Worm (Caenorhabditis elegans) whole organism, young adult: ENCODE measurements around the gene bgal-1.

Experiments used
- B0261.1 ChIP-seq: sonication (generic microtip); optimal IDR thresholded peaks from 2 replicates; lab custom pipeline; 2016; ENCODE audit warnings: mild to moderate bottlenecking, missing genetic modification characterization, moderate library complexity, missing compliant biosample characterization
- B0336.3 ChIP-seq: fragments of 200-800 bp; sonication (Bioruptor generic); IDR thresholded peaks from 2 replicates; pipeline ENCODE4 v1.3.6; 2022; ENCODE audit warnings: missing genetic modification characterization, missing compliant biosample characterization
- C17E4.6 ChIP-seq: fragments of 200-800 bp; sonication (Bioruptor generic); IDR thresholded peaks from 2 replicates; pipeline ENCODE4 v1.3.6; 2022; ENCODE audit warnings: missing genetic modification reagents, missing genetic modification characterization, missing compliant biosample characterization
- D2030.7 ChIP-seq: fragments of 200-800 bp; sonication (Bioruptor generic); IDR thresholded peaks from 2 replicates; pipeline ENCODE4 v1.3.6; 2022; ENCODE audit warnings: missing genetic modification reagents, missing genetic modification characterization, missing compliant biosample characterization
- F22D6.2 ChIP-seq: sonication (generic microtip); optimal IDR thresholded peaks from 2 replicates; lab custom pipeline; 2016; ENCODE audit warnings: mild to moderate bottlenecking, missing genetic modification characterization, missing compliant biosample characterization
- F23B12.7 ChIP-seq: sonication (generic microtip); optimal IDR thresholded peaks from 2 replicates; lab custom pipeline; 2017; ENCODE audit warnings: missing genetic modification characterization, mild to moderate bottlenecking, missing compliant biosample characterization, antibody characterized with exemption, moderate library complexity; ENCODE audit not compliant: insufficient read depth
- F49E8.2 ChIP-seq: sonication (generic microtip); optimal IDR thresholded peaks from 3 replicates; lab custom pipeline; 2017; ENCODE audit warnings: missing genetic modification characterization, mild to moderate bottlenecking, missing compliant biosample characterization, antibody characterized with exemption, moderate library complexity; ENCODE audit not compliant: insufficient read depth
- F52B5.7 ChIP-seq: sonication (generic microtip); optimal IDR thresholded peaks from 2 replicates; lab custom pipeline; 2016; ENCODE audit warnings: mild to moderate bottlenecking, missing genetic modification characterization, missing compliant biosample characterization
- F55B11.4 ChIP-seq: sonication (generic microtip); optimal IDR thresholded peaks from 2 replicates; lab custom pipeline; 2016; ENCODE audit warnings: missing compliant biosample characterization, missing genetic modification characterization, borderline replicate concordance; ENCODE audit not compliant: insufficient read depth
- F57A8.1 ChIP-seq: fragments of 200-800 bp; sonication (Bioruptor generic); optimal IDR thresholded peaks from 2 replicates; lab custom pipeline; 2018; ENCODE audit warnings: mild to moderate bottlenecking, missing genetic modification characterization, moderate library complexity, missing compliant biosample characterization
- F57C9.4 ChIP-seq: sonication (generic microtip); optimal IDR thresholded peaks from 2 replicates; lab custom pipeline; 2017; ENCODE audit warnings: mild to moderate bottlenecking, missing genetic modification characterization, missing compliant biosample characterization
- K11D2.4 ChIP-seq: fragments of 200-800 bp; sonication (Bioruptor generic); IDR thresholded peaks from 2 replicates; pipeline ENCODE4 v1.3.6; 2022; ENCODE audit warnings: missing genetic modification reagents, missing genetic modification characterization, missing compliant biosample characterization
- K12H6.12 ChIP-seq: fragments of 200-800 bp; sonication (Bioruptor generic); optimal IDR thresholded peaks from 2 replicates; lab custom pipeline; 2018; ENCODE audit warnings: mild to moderate bottlenecking, missing genetic modification characterization, missing compliant biosample characterization
- Y53F4B.3 ChIP-seq: fragments of 200-800 bp; sonication (Bioruptor generic); IDR thresholded peaks from 2 replicates; pipeline ENCODE4 v1.3.6; 2022; ENCODE audit warnings: missing genetic modification reagents, missing genetic modification characterization, missing compliant biosample characterization
- akir-1 ChIP-seq: fragments of 200-800 bp; sonication (Bioruptor generic); optimal IDR thresholded peaks from 2 replicates; lab custom pipeline; 2018; ENCODE audit warnings: mild to moderate bottlenecking, missing genetic modification characterization, moderate library complexity, missing compliant biosample characterization
- aptf-3 ChIP-seq: fragments of 200-800 bp; sonication (Bioruptor generic); IDR thresholded peaks from 2 replicates; pipeline ENCODE4 v1.3.6; 2022; ENCODE audit warnings: missing genetic modification characterization, missing compliant biosample characterization
- bed-2 ChIP-seq: fragments of 200-800 bp; sonication (Bioruptor generic); IDR thresholded peaks from 2 replicates; pipeline ENCODE4 v1.3.6; 2022; ENCODE audit warnings: missing genetic modification reagents, missing genetic modification characterization, missing compliant biosample characterization
- ccch-3 ChIP-seq: fragments of 200-800 bp; sonication (Bioruptor generic); optimal IDR thresholded peaks from 2 replicates; lab custom pipeline; 2018; ENCODE audit warnings: mild to moderate bottlenecking, missing genetic modification characterization, missing compliant biosample characterization
- cebp-2 ChIP-seq: fragments of 200-800 bp; sonication (Bioruptor generic); IDR thresholded peaks from 2 replicates; pipeline ENCODE4 v1.3.6; 2022; ENCODE audit warnings: missing genetic modification characterization, missing compliant biosample characterization
- ceh-100 ChIP-seq: fragments of 200-800 bp; sonication (Bioruptor generic); IDR thresholded peaks from 2 replicates; pipeline ENCODE4 v1.3.6; 2022; ENCODE audit warnings: missing genetic modification reagents, missing genetic modification characterization, missing compliant biosample characterization
- ceh-27 ChIP-seq: fragments of 200-800 bp; sonication (Bioruptor generic); optimal IDR thresholded peaks from 2 replicates; lab custom pipeline; 2018; ENCODE audit warnings: mild to moderate bottlenecking, missing genetic modification characterization, moderate library complexity, missing compliant biosample characterization
- ceh-58 ChIP-seq: fragments of 200-800 bp; sonication (Bioruptor generic); IDR thresholded peaks from 2 replicates; pipeline ENCODE4 v1.3.6; 2022; ENCODE audit warnings: missing genetic modification characterization, missing compliant biosample characterization
- chd-7 ChIP-seq: sonication (generic microtip); optimal IDR thresholded peaks from 2 replicates; lab custom pipeline; 2016; ENCODE audit warnings: mild to moderate bottlenecking, missing genetic modification characterization, moderate library complexity, missing compliant biosample characterization
- egl-44 ChIP-seq: fragments of 200-800 bp; sonication (Bioruptor generic); IDR thresholded peaks from 2 replicates; pipeline ENCODE4 v1.3.6; 2022; ENCODE audit warnings: missing genetic modification reagents, missing genetic modification characterization, missing compliant biosample characterization
- hlh-12 ChIP-seq: sonication (generic microtip); optimal IDR thresholded peaks from 2 replicates; lab custom pipeline; 2016; ENCODE audit warnings: missing genetic modification characterization, missing compliant biosample characterization
- hrde-1 ChIP-seq: sonication (generic microtip); optimal IDR thresholded peaks from 2 replicates; lab custom pipeline; 2016; ENCODE audit warnings: missing genetic modification characterization, mild to moderate bottlenecking, missing compliant biosample characterization, moderate library complexity, missing genotype, missing genetic modification reagents, borderline replicate concordance
- lag-1 ChIP-seq: fragments of 200-800 bp; sonication (Bioruptor generic); IDR thresholded peaks from 2 replicates; pipeline ENCODE4 v1.3.6; 2022; ENCODE audit warnings: missing genetic modification reagents, missing genetic modification characterization, missing compliant biosample characterization
- let-526 ChIP-seq: fragments of 200-800 bp; sonication (Bioruptor generic); IDR thresholded peaks from 2 replicates; pipeline ENCODE4 v1.3.6; 2022; ENCODE audit warnings: missing genetic modification reagents, missing genetic modification characterization, missing compliant biosample characterization
- lin-40 ChIP-seq: sonication (generic microtip); optimal IDR thresholded peaks from 2 replicates; lab custom pipeline; 2016; ENCODE audit warnings: missing genetic modification characterization, mild to moderate bottlenecking, missing compliant biosample characterization, missing genotype, missing genetic modification reagents
- lsl-1 ChIP-seq: fragments of 200-800 bp; sonication (Bioruptor generic); optimal IDR thresholded peaks from 2 replicates; lab custom pipeline; 2018; ENCODE audit warnings: mild to moderate bottlenecking, missing genetic modification characterization, moderate library complexity, missing compliant biosample characterization
- madf-10 ChIP-seq: sonication (generic microtip); optimal IDR thresholded peaks from 2 replicates; lab custom pipeline; 2016; ENCODE audit warnings: mild to moderate bottlenecking, missing genetic modification characterization, missing compliant biosample characterization
- nfyb-1 ChIP-seq: fragments of 200-800 bp; sonication (Bioruptor generic); IDR thresholded peaks from 2 replicates; pipeline ENCODE4 v1.3.6; 2022; ENCODE audit warnings: missing genetic modification reagents, missing genetic modification characterization, missing compliant biosample characterization
- nhr-120 ChIP-seq: fragments of 200-800 bp; sonication (Bioruptor generic); IDR thresholded peaks from 2 replicates; pipeline ENCODE4 v1.3.6; 2022; ENCODE audit warnings: missing genetic modification characterization, missing compliant biosample characterization
- rcor-1 ChIP-seq: fragments of 200-800 bp; sonication (Bioruptor generic); IDR thresholded peaks from 2 replicates; pipeline ENCODE4 v1.3.6; 2022; ENCODE audit warnings: missing genetic modification reagents, missing genetic modification characterization, missing compliant biosample characterization
- sea-2 ChIP-seq: fragments of 200-800 bp; sonication (Bioruptor generic); IDR thresholded peaks from 2 replicates; pipeline ENCODE4 v1.3.6; 2022; ENCODE audit warnings: missing genetic modification characterization, missing compliant biosample characterization
- snpc-1.1 ChIP-seq: sonication (generic microtip); optimal IDR thresholded peaks from 2 replicates; lab custom pipeline; 2017; ENCODE audit warnings: missing genetic modification characterization, mild to moderate bottlenecking, missing compliant biosample characterization, antibody characterized with exemption, moderate library complexity, missing genotype, missing genetic modification reagents; ENCODE audit not compliant: insufficient read depth
- snpc-1.3 ChIP-seq: sonication (generic microtip); optimal IDR thresholded peaks from 2 replicates; lab custom pipeline; 2017; ENCODE audit warnings: missing genetic modification characterization, mild to moderate bottlenecking, missing compliant biosample characterization, antibody characterized with exemption, moderate library complexity, missing genotype, missing genetic modification reagents; ENCODE audit not compliant: insufficient read depth
- snpc-4 ChIP-seq, 5 experiments: fragments of 150-350 bp in 1 of 5; sonication (generic microtip) in 4 of 5; optimal IDR thresholded peaks; 2 replicates each; lab custom pipeline; 2014 to 2018; ENCODE audit warnings: missing genetic modification characterization in 5 of 5, missing biosample characterization in 3 of 5, antibody characterized with exemption in 2 of 5, mild to moderate bottlenecking in 2 of 5, missing compliant biosample characterization in 2 of 5, missing genotype in 2 of 5, moderate library complexity in 2 of 5, missing genetic modification reagents in 1 of 5
- somi-1 ChIP-seq: fragments of 200-800 bp; sonication (Bioruptor generic); optimal IDR thresholded peaks from 2 replicates; lab custom pipeline; 2018; ENCODE audit warnings: mild to moderate bottlenecking, missing genetic modification characterization, missing compliant biosample characterization
- tbp1 ChIP-seq: fragments of 200-800 bp; sonication (Bioruptor generic); optimal IDR thresholded peaks from 2 replicates; lab custom pipeline; 2018; ENCODE audit warnings: mild to moderate bottlenecking, missing genetic modification characterization, missing compliant biosample characterization
- tlf-1 ChIP-seq: fragments of 200-800 bp; sonication (Bioruptor generic); optimal IDR thresholded peaks from 2 replicates; lab custom pipeline; 2018; ENCODE audit warnings: mild to moderate bottlenecking, missing genetic modification characterization, missing compliant biosample characterization
- unc-130 ChIP-seq: sonication (generic microtip); optimal IDR thresholded peaks from 2 replicates; lab custom pipeline; 2016; ENCODE audit warnings: missing genetic modification reagents, missing genetic modification characterization, missing compliant biosample characterization
- xnd-1 ChIP-seq: sonication (generic microtip); optimal IDR thresholded peaks from 2 replicates; lab custom pipeline; 2016; ENCODE audit warnings: missing genotype, missing genetic modification reagents, missing genetic modification characterization, missing compliant biosample characterization
- zfh-2 ChIP-seq: fragments of 200-800 bp; sonication (Bioruptor generic); conservative IDR thresholded peaks from 2 replicates; pipeline ENCODE4 v1.3.6; 2022; ENCODE audit warnings: missing genetic modification reagents, missing genetic modification characterization, missing compliant biosample characterization
- ztf-25 ChIP-seq: fragments of 200-800 bp; sonication (Bioruptor generic); IDR thresholded peaks from 2 replicates; pipeline ENCODE4 v1.3.6; 2022; ENCODE audit warnings: missing genetic modification reagents, missing genetic modification characterization, missing compliant biosample characterization
- ztf-3 ChIP-seq: fragments of 200-800 bp; sonication (Bioruptor generic); optimal IDR thresholded peaks from 2 replicates; lab custom pipeline; 2018; ENCODE audit warnings: mild to moderate bottlenecking, missing genetic modification characterization, missing compliant biosample characterization

bgal-1 gene

ce11 chrV:11228653-11229173 lies 2.9 kb upstream of the bgal-1 start, which contains the start of gene pqn-70 (continued):
- TF ChIP-seq F22D6.2 (tag; lab: Kevin White, UChicago) (no peak), nhr-120 (GFP tag; lab: Robert Waterston, UW) (no peak), hlh-12 (tag; lab: Kevin White, UChicago) (no peak), K11D2.4 (GFP tag; lab: Robert Waterston, UW) (0 out of 2 replicates have a peak, but pooled peaks have one; percentile 42), snpc-4 (GFP tag; optimal IDR thresholded peaks at IDR 0.05; lab: Kevin White, UChicago) (peak; percentile 13), snpc-4 (tag; optimal IDR thresholded peaks at IDR 0.05; lab: Kevin White, UChicago) (peak in 3 of 4 experiments; percentile 32 to 69 (median 65)), egl-44 (GFP tag; lab: Robert Waterston, UW) (no peak), let-526 (GFP tag; lab: Robert Waterston, UW) (0 out of 2 replicates have a peak, but pooled peaks have one; percentile 53), sea-2 (no peak), ceh-100 (GFP tag; lab: Robert Waterston, UW) (peak; percentile 92), chd-7 (tag; lab: Kevin White, UChicago) (peak; percentile 29), lsl-1 (GFP tag; lab: Kevin White, UChicago) (peak; percentile 28), ccch-3 (no peak), C17E4.6 (GFP tag; lab: Robert Waterston, UW) (no peak), ceh-58 (GFP tag; lab: Robert Waterston, UW) (no peak), F49E8.2 (no peak), lin-40 (tag; lab: Kevin White, UChicago) (peak; percentile 67), akir-1 (GFP tag; lab: Kevin White, UChicago) (no peak), F52B5.7 (tag; lab: Kevin White, UChicago) (no peak), B0261.1 (tag; lab: Kevin White, UChicago) (no peak), hrde-1 (tag; lab: Kevin White, UChicago) (no peak), ceh-27 (GFP tag; lab: Kevin White, UChicago) (peak; percentile 82), nfyb-1 (GFP tag; lab: Robert Waterston, UW) (peak; percentile 81; the same call in 1 of the 2 replicates), madf-10 (peak; percentile 76), rcor-1 (GFP tag; lab: Robert Waterston, UW) (peak; percentile 14; the same call in 1 of the 2 replicates), ztf-25 (GFP tag; lab: Robert Waterston, UW) (no peak), F55B11.4 (tag; lab: Kevin White, UChicago) (no peak), lag-1 (GFP tag; lab: Robert Waterston, UW) (no peak), bed-2 (GFP tag; lab: Robert Waterston, UW) (no peak), snpc-1.1 (tag; lab: Kevin White, UChicago) (no peak), cebp-2 (GFP tag; lab: Robert Waterston, UW) (no peak), tlf-1 (GFP tag; lab: Kevin White, UChicago) (peak; percentile 46), unc-130 (peak; percentile 28), tbp1 (peak; percentile 62), F57C9.4 (tag; lab: Kevin White, UChicago) (no peak), F23B12.7 (tag; lab: Kevin White, UChicago) (peak; percentile 53), K12H6.12 (peak; percentile 70), B0336.3 (GFP tag; lab: Robert Waterston, UW) (peak; percentile 28; the same call in 1 of the 2 replicates), D2030.7 (GFP tag; lab: Robert Waterston, UW) (peak; percentile 33; the same call in 1 of the 2 replicates), F57A8.1 (GFP tag; lab: Kevin White, UChicago) (no peak), snpc-1.3 (no peak), ztf-3 (no peak), Y53F4B.3 (GFP tag; lab: Robert Waterston, UW) (no peak), aptf-3 (GFP tag; lab: Robert Waterston, UW) (no peak), zfh-2 (no peak), somi-1 (GFP tag; lab: Kevin White, UChicago) (peak; percentile 68), xnd-1 (no peak)
